Fruit fly (Drosophila melanogaster): ENCODE results near the gene dob.

DNA sequence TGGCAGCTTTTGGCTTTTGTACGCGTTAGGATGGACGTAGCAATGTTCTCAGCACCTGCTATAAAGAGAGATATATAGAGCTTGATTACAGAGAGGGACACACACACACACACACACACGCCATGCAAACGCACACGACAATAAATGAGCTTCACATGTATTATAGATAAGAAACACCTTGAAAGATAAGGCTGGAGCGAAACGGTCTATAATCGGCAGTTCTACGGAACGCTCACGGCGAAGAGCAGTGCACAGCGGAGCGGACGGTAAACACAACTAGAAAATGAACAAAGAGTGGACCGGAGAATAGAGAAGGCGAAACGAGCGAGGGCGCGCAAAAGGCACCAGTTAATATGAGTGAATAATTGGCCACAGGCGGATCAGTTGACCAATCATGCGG, 18.1 kb upstream of the dob start:
- TF ChIP-seq CTCF (optimal IDR thresholded peaks at IDR 0.05) = no peak
- no peak for TF ChIP-seq CG8478 (optimal IDR thresholded peaks at IDR 0.05)

All from S2 (cell line).